Worm (Caenorhabditis elegans) whole organism, late embryonic: Measurements from ENCODE around the gene F10E9.4.

Source experiments
- C08G9.2 ChIP-seq: sonication (generic microtip); optimal IDR thresholded peaks from 2 replicates; lab custom pipeline; 2016; ENCODE audit warnings: mild to moderate bottlenecking, missing genetic modification characterization, moderate library complexity, missing compliant biosample characterization
- F13H6.1 ChIP-seq: sonication (generic microtip); optimal IDR thresholded peaks from 2 replicates; lab custom pipeline; 2016; ENCODE audit warnings: missing genetic modification characterization, missing compliant biosample characterization
- K09A11.1 ChIP-seq: sonication (generic microtip); optimal IDR thresholded peaks from 2 replicates; lab custom pipeline; 2017; ENCODE audit warnings: antibody characterized with exemption, mild to moderate bottlenecking, missing genetic modification characterization, missing compliant biosample characterization; ENCODE audit not compliant: insufficient read depth
- Y22D7AL.16 ChIP-seq: sonication (generic microtip); optimal IDR thresholded peaks from 2 replicates; lab custom pipeline; 2016; ENCODE audit warnings: missing genetic modification characterization, missing compliant biosample characterization
- ama-1 ChIP-seq: fragments of 150-350 bp; optimal IDR thresholded peaks from 2 replicates; lab custom pipeline; 2014
- ceh-18 ChIP-seq: sonication (generic microtip); optimal IDR thresholded peaks from 2 replicates; lab custom pipeline; 2016; ENCODE audit warnings: missing genetic modification characterization, missing compliant biosample characterization
- ceh-19 ChIP-seq: fragments of 200-800 bp; sonication (Bioruptor generic); optimal IDR thresholded peaks from 2 replicates; lab custom pipeline; 2018; ENCODE audit warnings: mild to moderate bottlenecking, missing genetic modification characterization, missing compliant biosample characterization
- ceh-2 ChIP-seq: sonication (generic microtip); optimal IDR thresholded peaks from 2 replicates; lab custom pipeline; 2016; ENCODE audit warnings: missing genotype, missing genetic modification characterization, missing compliant biosample characterization
- ceh-22 ChIP-seq: sonication (generic microtip); optimal IDR thresholded peaks from 2 replicates; lab custom pipeline; 2017; ENCODE audit warnings: missing biosample characterization, missing genetic modification characterization
- ceh-30 ChIP-seq: fragments of 150-350 bp; optimal IDR thresholded peaks from 2 replicates; lab custom pipeline; 2014; ENCODE audit warnings: missing biosample characterization, missing genetic modification characterization
- ceh-31 ChIP-seq: sonication (generic microtip); optimal IDR thresholded peaks from 2 replicates; lab custom pipeline; 2016; ENCODE audit warnings: missing genetic modification characterization, missing compliant biosample characterization
- ceh-34 ChIP-seq: sonication (generic microtip); optimal IDR thresholded peaks from 2 replicates; lab custom pipeline; 2016; ENCODE audit warnings: mild to moderate bottlenecking, missing genetic modification characterization, missing compliant biosample characterization
- ceh-45 ChIP-seq: fragments of 200-800 bp; sonication (Bioruptor generic); IDR thresholded peaks from 2 replicates; pipeline ENCODE4 v1.3.6; 2022; ENCODE audit warnings: missing genetic modification reagents, missing genetic modification characterization, missing compliant biosample characterization
- ceh-6 ChIP-seq: fragments of 200-800 bp; sonication (Bioruptor generic); optimal IDR thresholded peaks from 2 replicates; lab custom pipeline; 2018; ENCODE audit warnings: mild to moderate bottlenecking, missing genetic modification characterization, missing compliant biosample characterization
- ceh-9 ChIP-seq: sonication (generic microtip); optimal IDR thresholded peaks from 2 replicates; lab custom pipeline; 2016; ENCODE audit warnings: mild to moderate bottlenecking, missing genetic modification characterization, inconsistent platforms, missing compliant biosample characterization
- che-1 ChIP-seq: sonication (generic microtip); optimal IDR thresholded peaks from 2 replicates; lab custom pipeline; 2016; ENCODE audit warnings: mild to moderate bottlenecking, missing genetic modification characterization, missing compliant biosample characterization
- dmd-4 ChIP-seq: sonication (generic microtip); optimal IDR thresholded peaks from 2 replicates; lab custom pipeline; 2016; ENCODE audit warnings: borderline replicate concordance, missing genetic modification characterization, missing compliant biosample characterization
- dve-1 ChIP-seq: sonication (generic microtip); optimal IDR thresholded peaks from 2 replicates; lab custom pipeline; 2017; ENCODE audit warnings: antibody characterized with exemption, mild to moderate bottlenecking, missing genetic modification characterization, missing compliant biosample characterization
- elt-4 ChIP-seq: sonication (generic microtip); optimal IDR thresholded peaks from 2 replicates; lab custom pipeline; 2016; ENCODE audit warnings: missing genetic modification characterization, missing compliant biosample characterization
- ets-4 ChIP-seq: sonication (generic microtip); optimal IDR thresholded peaks from 2 replicates; lab custom pipeline; 2016; ENCODE audit warnings: missing genetic modification characterization, missing compliant biosample characterization
- eyg-1 ChIP-seq: sonication (generic microtip); optimal IDR thresholded peaks from 2 replicates; lab custom pipeline; 2016; ENCODE audit warnings: missing genotype, missing genetic modification characterization, missing compliant biosample characterization
- fkh-6 ChIP-seq: sonication (generic microtip); optimal IDR thresholded peaks from 2 replicates; lab custom pipeline; 2016; ENCODE audit warnings: missing genetic modification characterization, missing compliant biosample characterization
- gmeb-2 ChIP-seq: sonication (generic microtip); optimal IDR thresholded peaks from 2 replicates; lab custom pipeline; 2016; ENCODE audit warnings: missing genetic modification characterization, inconsistent platforms, missing compliant biosample characterization
- hlh-13 ChIP-seq: fragments of 200-800 bp; sonication (Bioruptor generic); optimal IDR thresholded peaks from 2 replicates; lab custom pipeline; 2018; ENCODE audit warnings: mild to moderate bottlenecking, missing genetic modification characterization, missing compliant biosample characterization
- hlh-30 ChIP-seq: sonication (generic microtip); optimal IDR thresholded peaks from 2 replicates; lab custom pipeline; 2017; ENCODE audit warnings: antibody characterized with exemption, missing genetic modification characterization, missing compliant biosample characterization; ENCODE audit not compliant: insufficient read depth
- hlh-8 ChIP-seq: sonication (generic microtip); optimal IDR thresholded peaks from 2 replicates; lab custom pipeline; 2016; ENCODE audit warnings: missing genotype, missing genetic modification characterization, missing compliant biosample characterization
- lim-6 ChIP-seq: sonication (generic microtip); optimal IDR thresholded peaks from 2 replicates; lab custom pipeline; 2016; ENCODE audit warnings: missing genetic modification characterization, missing compliant biosample characterization
- lin-11 ChIP-seq: fragments of 200-800 bp; sonication (Bioruptor generic); optimal IDR thresholded peaks from 2 replicates; lab custom pipeline; 2018; ENCODE audit warnings: mild to moderate bottlenecking, missing genetic modification characterization, missing compliant biosample characterization
- madf-2 ChIP-seq: sonication (generic microtip); optimal IDR thresholded peaks from 2 replicates; lab custom pipeline; 2017; ENCODE audit warnings: missing genetic modification characterization, missing compliant biosample characterization
- nhr-11 ChIP-seq: fragments of 150-350 bp; optimal IDR thresholded peaks from 2 replicates; lab custom pipeline; 2014; ENCODE audit warnings: missing biosample characterization, missing genetic modification characterization
- pat-9 ChIP-seq: fragments of 200-800 bp; sonication (Bioruptor generic); optimal IDR thresholded peaks from 2 replicates; lab custom pipeline; 2018; ENCODE audit warnings: mild to moderate bottlenecking, missing genetic modification characterization, moderate library complexity, missing compliant biosample characterization
- pha-4 ChIP-seq: fragments of 150-350 bp; optimal IDR thresholded peaks from 2 replicates; lab custom pipeline; 2018; ENCODE audit warnings: missing biosample characterization, missing genetic modification reagents, missing genetic modification characterization
- pqm-1 ChIP-seq: sonication (generic microtip); optimal IDR thresholded peaks from 2 replicates; lab custom pipeline; 2016; ENCODE audit warnings: missing genetic modification characterization, missing compliant biosample characterization
- pros-1 ChIP-seq: fragments of 150-350 bp; optimal IDR thresholded peaks from 2 replicates; lab custom pipeline; 2014; ENCODE audit warnings: missing biosample characterization, missing genetic modification reagents, missing genetic modification characterization
- rnt-1 ChIP-seq: sonication (generic microtip); optimal IDR thresholded peaks from 2 replicates; lab custom pipeline; 2016; ENCODE audit warnings: missing genetic modification characterization, missing compliant biosample characterization
- sox-4 ChIP-seq: sonication (generic microtip); optimal IDR thresholded peaks from 2 replicates; lab custom pipeline; 2017; ENCODE audit warnings: mild to moderate bottlenecking, missing genetic modification characterization, inconsistent platforms, missing compliant biosample characterization
- syd-9 ChIP-seq: sonication (generic microtip); optimal IDR thresholded peaks from 2 replicates; lab custom pipeline; 2016; ENCODE audit warnings: mild to moderate bottlenecking, missing genetic modification characterization, moderate library complexity, missing compliant biosample characterization
- tbx-2 ChIP-seq: sonication (generic microtip); optimal IDR thresholded peaks from 2 replicates; lab custom pipeline; 2016; ENCODE audit warnings: missing genetic modification characterization, missing compliant biosample characterization
- tbx-7 ChIP-seq: sonication (generic microtip); optimal IDR thresholded peaks from 2 replicates; lab custom pipeline; 2016; ENCODE audit warnings: missing genotype, missing genetic modification characterization, missing compliant biosample characterization
- ttx-3 ChIP-seq: sonication (generic microtip); optimal IDR thresholded peaks from 2 replicates; lab custom pipeline; 2016; ENCODE audit warnings: missing genetic modification reagents, missing genetic modification characterization, missing compliant biosample characterization
- unc-3 ChIP-seq, 2 experiments: fragments of 200-800 bp in 1 of 2; sonication (Bioruptor generic) in 1 of 2; sonication (generic microtip) in 1 of 2; conservative IDR thresholded peaks in 1 of 2; optimal IDR thresholded peaks in 1 of 2; 2 replicates each; pipeline versions ENCODE4 v1.3.6 to Lab custom; 2016 to 2022; ENCODE audit warnings: missing compliant biosample characterization in 2 of 2, missing genetic modification characterization in 2 of 2, missing genetic modification reagents in 1 of 2
- unc-42 ChIP-seq: sonication (generic microtip); optimal IDR thresholded peaks from 2 replicates; lab custom pipeline; 2016; ENCODE audit warnings: missing genotype, missing genetic modification characterization, missing compliant biosample characterization
- unc-55 ChIP-seq: sonication (generic microtip); optimal IDR thresholded peaks from 2 replicates; lab custom pipeline; 2017; ENCODE audit warnings: missing biosample characterization, missing genetic modification reagents, missing genetic modification characterization
- unc-86 ChIP-seq: sonication (generic microtip); optimal IDR thresholded peaks from 2 replicates; lab custom pipeline; 2016; ENCODE audit warnings: missing genetic modification characterization, missing compliant biosample characterization
- zip-5 ChIP-seq: sonication (generic microtip); optimal IDR thresholded peaks from 2 replicates; lab custom pipeline; 2016; ENCODE audit warnings: missing genetic modification characterization, missing compliant biosample characterization

Gene F10E9.4

ce11 chrIII:8303440-8303839 lies 4.9 kb upstream of the F10E9.4 start:
- TF ChIP-seq unc-3 (GFP tag; conservative IDR thresholded peaks at IDR 0.05; lab: Robert Waterston, UW), result no peak
- TF ChIP-seq unc-3 (tag; optimal IDR thresholded peaks at IDR 0.05; lab: Kevin White, UChicago), result no peak
- no peak for TF ChIP-seq ceh-9
- TF ChIP-seq tbx-2 (tag; lab: Kevin White, UChicago), result no peak
- TF ChIP-seq pha-4, result no peak
- no peak for TF ChIP-seq unc-55
- no peak for TF ChIP-seq ttx-3 (tag; lab: Kevin White, UChicago)
- TF ChIP-seq tbx-7 (tag; lab: Kevin White, UChicago), result no peak
- TF ChIP-seq lim-6 (tag; lab: Kevin White, UChicago), result no peak
- TF ChIP-seq madf-2 (tag; lab: Kevin White, UChicago), result no peak
- TF ChIP-seq ceh-45 (GFP tag; lab: Robert Waterston, UW), result no peak
- no peak for TF ChIP-seq C08G9.2 (tag; lab: Kevin White, UChicago)
- no peak for TF ChIP-seq zip-5 (tag; lab: Kevin White, UChicago)

- TF ChIP-seq ttx-3 (tag; lab: Kevin White, UChicago), result no peak
- TF ChIP-seq zip-5 (tag; lab: Kevin White, UChicago), result no peak
- no peak for TF ChIP-seq hlh-30 (tag; lab: Kevin White, UChicago)
- TF ChIP-seq, all 69 proteins: peak for 0
These were observed 3.0 kb upstream of the F10E9.4 start for ce11 chrIII:8305304-8305703.

ce11 chrIII:8305816-8306215 lies 2.5 kb upstream of the F10E9.4 start:
- TF ChIP-seq ets-4, result no peak
- TF ChIP-seq ceh-2 (tag; lab: Kevin White, UChicago), result no peak
- TF ChIP-seq rnt-1, result no peak
- no peak for TF ChIP-seq elt-4
- no peak for TF ChIP-seq pqm-1 (tag; lab: Kevin White, UChicago)
- TF ChIP-seq madf-2 (tag; lab: Kevin White, UChicago), result no peak
- TF ChIP-seq, all 69 proteins: peak for 0

- TF ChIP-seq ceh-45 (GFP tag; lab: Robert Waterston, UW) (no peak), pros-1 (no peak), elt-4 (no peak), unc-42 (tag; lab: Kevin White, UChicago) (peak; percentile 24), C08G9.2 (tag; lab: Kevin White, UChicago) (peak; percentile 86), eyg-1 (tag; lab: Kevin White, UChicago) (no peak), sox-4 (tag; lab: Kevin White, UChicago) (no peak), lin-11 (no peak), ets-4 (peak; percentile 87), ceh-30 (tag; lab: Kevin White, UChicago) (no peak), hlh-13 (GFP tag; lab: Kevin White, UChicago) (no peak), ceh-18 (tag; lab: Kevin White, UChicago) (peak; percentile 2), zip-5 (tag; lab: Kevin White, UChicago) (peak; percentile 84), ceh-31 (tag; lab: Kevin White, UChicago) (peak; percentile 94), hlh-30 (tag; lab: Kevin White, UChicago) (no peak), ceh-34 (tag; lab: Kevin White, UChicago) (peak; percentile 49), pat-9 (tag; lab: Kevin White, UChicago) (no peak), F13H6.1 (tag; lab: Kevin White, UChicago) (peak; percentile 21), syd-9 (tag; lab: Kevin White, UChicago) (no peak), ceh-19 (GFP tag; lab: Kevin White, UChicago) (no peak), K09A11.1 (tag; lab: Kevin White, UChicago) (no peak), gmeb-2 (tag; lab: Kevin White, UChicago) (no peak), ceh-22 (no peak), unc-86 (tag; lab: Kevin White, UChicago) (peak; percentile 17), Y22D7AL.16 (tag; lab: Kevin White, UChicago) (no peak), madf-2 (tag; lab: Kevin White, UChicago) (no peak), hlh-8 (tag; lab: Kevin White, UChicago) (peak; percentile 90), nhr-11 (no peak), ama-1 (lab: Kevin White, UChicago) (no peak), tbx-7 (tag; lab: Kevin White, UChicago) (peak; percentile 81), dve-1 (tag; lab: Kevin White, UChicago) (no peak), ceh-2 (tag; lab: Kevin White, UChicago) (peak; percentile 93), dmd-4 (tag; lab: Kevin White, UChicago) (no peak), che-1 (tag; lab: Kevin White, UChicago) (no peak), ceh-9 (no peak), pha-4 (no peak), rnt-1 (peak; percentile 12), fkh-6 (tag; lab: Kevin White, UChicago) (no peak), ceh-6 (GFP tag; lab: Kevin White, UChicago) (no peak)
These were observed 982 bp upstream of the F10E9.4 start, which contains the start of the genes F10E9.7 and F10E9.5 for ce11 chrIII:8307356-8307755. Gene F10E9.7, minus strand, starts transcription at chrIII:8307441. Gene F10E9.5, plus strand, starts transcription at chrIII:8307592.
